Worm (Caenorhabditis elegans) whole organism, late embryonic: ENCODE measurements around the gene srh-257.

Experiments used
- C38D4.7 ChIP-seq: fragments of 200-800 bp; sonication (Bioruptor generic); optimal IDR thresholded peaks from 2 replicates; lab custom pipeline; 2018; ENCODE audit warnings: mild to moderate bottlenecking, missing genetic modification characterization, moderate library complexity, missing compliant biosample characterization
- F13H6.1 ChIP-seq: sonication (generic microtip); optimal IDR thresholded peaks from 2 replicates; lab custom pipeline; 2016; ENCODE audit warnings: missing genetic modification characterization, missing compliant biosample characterization
- K02D7.2 ChIP-seq: sonication (generic microtip); optimal IDR thresholded peaks from 2 replicates; lab custom pipeline; 2017; ENCODE audit warnings: mild to moderate bottlenecking, missing genetic modification characterization, missing compliant biosample characterization
- T23F11.4 ChIP-seq: fragments of 200-800 bp; sonication (Bioruptor generic); optimal IDR thresholded peaks from 2 replicates; lab custom pipeline; 2018; ENCODE audit warnings: mild to moderate bottlenecking, missing genetic modification characterization, missing compliant biosample characterization
- Y22D7AL.16 ChIP-seq: sonication (generic microtip); optimal IDR thresholded peaks from 2 replicates; lab custom pipeline; 2016; ENCODE audit warnings: missing genetic modification characterization, missing compliant biosample characterization
- ahr-1 ChIP-seq: sonication (generic microtip); optimal IDR thresholded peaks from 2 replicates; lab custom pipeline; 2016; ENCODE audit warnings: missing genetic modification characterization, missing compliant biosample characterization
- ama-1 ChIP-seq: fragments of 150-350 bp; optimal IDR thresholded peaks from 2 replicates; lab custom pipeline; 2014
- ceh-14 ChIP-seq: sonication (generic microtip); optimal IDR thresholded peaks from 2 replicates; lab custom pipeline; 2016; ENCODE audit warnings: missing genotype, missing genetic modification characterization, missing compliant biosample characterization
- ceh-19 ChIP-seq: fragments of 200-800 bp; sonication (Bioruptor generic); optimal IDR thresholded peaks from 2 replicates; lab custom pipeline; 2018; ENCODE audit warnings: mild to moderate bottlenecking, missing genetic modification characterization, missing compliant biosample characterization
- ceh-2 ChIP-seq: sonication (generic microtip); optimal IDR thresholded peaks from 2 replicates; lab custom pipeline; 2016; ENCODE audit warnings: missing genotype, missing genetic modification characterization, missing compliant biosample characterization
- ceh-22 ChIP-seq: sonication (generic microtip); optimal IDR thresholded peaks from 2 replicates; lab custom pipeline; 2017; ENCODE audit warnings: missing biosample characterization, missing genetic modification characterization
- ceh-24 ChIP-seq: sonication (generic microtip); optimal IDR thresholded peaks from 2 replicates; lab custom pipeline; 2016; ENCODE audit warnings: mild to moderate bottlenecking, missing genetic modification characterization, missing compliant biosample characterization
- ceh-31 ChIP-seq: sonication (generic microtip); optimal IDR thresholded peaks from 2 replicates; lab custom pipeline; 2016; ENCODE audit warnings: missing genetic modification characterization, missing compliant biosample characterization
- ceh-45 ChIP-seq: fragments of 200-800 bp; sonication (Bioruptor generic); IDR thresholded peaks from 2 replicates; pipeline ENCODE4 v1.3.6; 2022; ENCODE audit warnings: missing genetic modification reagents, missing genetic modification characterization, missing compliant biosample characterization
- ceh-9 ChIP-seq: sonication (generic microtip); optimal IDR thresholded peaks from 2 replicates; lab custom pipeline; 2016; ENCODE audit warnings: mild to moderate bottlenecking, missing genetic modification characterization, inconsistent platforms, missing compliant biosample characterization
- che-1 ChIP-seq: sonication (generic microtip); optimal IDR thresholded peaks from 2 replicates; lab custom pipeline; 2016; ENCODE audit warnings: mild to moderate bottlenecking, missing genetic modification characterization, missing compliant biosample characterization
- dmd-4 ChIP-seq: sonication (generic microtip); optimal IDR thresholded peaks from 2 replicates; lab custom pipeline; 2016; ENCODE audit warnings: borderline replicate concordance, missing genetic modification characterization, missing compliant biosample characterization
- dve-1 ChIP-seq: sonication (generic microtip); optimal IDR thresholded peaks from 2 replicates; lab custom pipeline; 2017; ENCODE audit warnings: antibody characterized with exemption, mild to moderate bottlenecking, missing genetic modification characterization, missing compliant biosample characterization
- elt-2 ChIP-seq: sonication (generic microtip); optimal IDR thresholded peaks from 2 replicates; lab custom pipeline; 2016; ENCODE audit warnings: missing genetic modification reagents, missing genetic modification characterization, missing compliant biosample characterization
- elt-4 ChIP-seq: sonication (generic microtip); optimal IDR thresholded peaks from 2 replicates; lab custom pipeline; 2016; ENCODE audit warnings: missing genetic modification characterization, missing compliant biosample characterization
- eyg-1 ChIP-seq: sonication (generic microtip); optimal IDR thresholded peaks from 2 replicates; lab custom pipeline; 2016; ENCODE audit warnings: missing genotype, missing genetic modification characterization, missing compliant biosample characterization
- hlh-13 ChIP-seq: fragments of 200-800 bp; sonication (Bioruptor generic); optimal IDR thresholded peaks from 2 replicates; lab custom pipeline; 2018; ENCODE audit warnings: mild to moderate bottlenecking, missing genetic modification characterization, missing compliant biosample characterization
- lin-11 ChIP-seq: fragments of 200-800 bp; sonication (Bioruptor generic); optimal IDR thresholded peaks from 2 replicates; lab custom pipeline; 2018; ENCODE audit warnings: mild to moderate bottlenecking, missing genetic modification characterization, missing compliant biosample characterization
- madf-2 ChIP-seq: sonication (generic microtip); optimal IDR thresholded peaks from 2 replicates; lab custom pipeline; 2017; ENCODE audit warnings: missing genetic modification characterization, missing compliant biosample characterization
- mec-3 ChIP-seq: sonication (generic microtip); optimal IDR thresholded peaks from 2 replicates; lab custom pipeline; 2016; ENCODE audit warnings: borderline replicate concordance, missing genetic modification characterization, missing compliant biosample characterization
- nfya-1 ChIP-seq: sonication (generic microtip); optimal IDR thresholded peaks from 2 replicates; lab custom pipeline; 2017; ENCODE audit warnings: missing genetic modification characterization, mild to moderate bottlenecking, missing compliant biosample characterization, antibody characterized with exemption, moderate library complexity
- nhr-11 ChIP-seq: fragments of 150-350 bp; optimal IDR thresholded peaks from 2 replicates; lab custom pipeline; 2014; ENCODE audit warnings: missing biosample characterization, missing genetic modification characterization
- nhr-232 ChIP-seq: sonication (generic microtip); optimal IDR thresholded peaks from 2 replicates; lab custom pipeline; 2016; ENCODE audit warnings: missing genetic modification characterization, missing compliant biosample characterization
- npax-4 ChIP-seq: sonication (generic microtip); optimal IDR thresholded peaks from 2 replicates; lab custom pipeline; 2016; ENCODE audit warnings: missing genetic modification characterization, missing compliant biosample characterization
- odd-2 ChIP-seq: sonication (generic microtip); optimal IDR thresholded peaks from 2 replicates; lab custom pipeline; 2017; ENCODE audit warnings: antibody characterized with exemption, mild to moderate bottlenecking, missing genetic modification characterization, missing compliant biosample characterization
- pag-3 ChIP-seq: sonication (generic microtip); optimal IDR thresholded peaks from 2 replicates; lab custom pipeline; 2016; ENCODE audit warnings: missing compliant biosample characterization, missing genetic modification characterization, borderline replicate concordance
- pat-9 ChIP-seq: fragments of 200-800 bp; sonication (Bioruptor generic); optimal IDR thresholded peaks from 2 replicates; lab custom pipeline; 2018; ENCODE audit warnings: mild to moderate bottlenecking, missing genetic modification characterization, moderate library complexity, missing compliant biosample characterization
- pax-1 ChIP-seq: fragments of 150-350 bp; optimal IDR thresholded peaks from 2 replicates; lab custom pipeline; 2014; ENCODE audit warnings: missing biosample characterization, missing genetic modification characterization
- pha-2 ChIP-seq: sonication (generic microtip); optimal IDR thresholded peaks from 2 replicates; lab custom pipeline; 2017; ENCODE audit warnings: mild to moderate bottlenecking, missing genetic modification characterization, missing compliant biosample characterization
- pha-4 ChIP-seq: fragments of 150-350 bp; optimal IDR thresholded peaks from 2 replicates; lab custom pipeline; 2018; ENCODE audit warnings: missing biosample characterization, missing genetic modification reagents, missing genetic modification characterization
- rnt-1 ChIP-seq: sonication (generic microtip); optimal IDR thresholded peaks from 2 replicates; lab custom pipeline; 2016; ENCODE audit warnings: missing genetic modification characterization, missing compliant biosample characterization
- sox-4 ChIP-seq: sonication (generic microtip); optimal IDR thresholded peaks from 2 replicates; lab custom pipeline; 2017; ENCODE audit warnings: mild to moderate bottlenecking, missing genetic modification characterization, inconsistent platforms, missing compliant biosample characterization
- syd-9 ChIP-seq: sonication (generic microtip); optimal IDR thresholded peaks from 2 replicates; lab custom pipeline; 2016; ENCODE audit warnings: mild to moderate bottlenecking, missing genetic modification characterization, moderate library complexity, missing compliant biosample characterization
- tbx-7 ChIP-seq: sonication (generic microtip); optimal IDR thresholded peaks from 2 replicates; lab custom pipeline; 2016; ENCODE audit warnings: missing genotype, missing genetic modification characterization, missing compliant biosample characterization
- ttx-3 ChIP-seq: sonication (generic microtip); optimal IDR thresholded peaks from 2 replicates; lab custom pipeline; 2016; ENCODE audit warnings: missing genetic modification reagents, missing genetic modification characterization, missing compliant biosample characterization
- unc-3 ChIP-seq, 2 experiments: fragments of 200-800 bp in 1 of 2; sonication (Bioruptor generic) in 1 of 2; sonication (generic microtip) in 1 of 2; conservative IDR thresholded peaks in 1 of 2; optimal IDR thresholded peaks in 1 of 2; 2 replicates each; pipeline versions ENCODE4 v1.3.6 to Lab custom; 2016 to 2022; ENCODE audit warnings: missing compliant biosample characterization in 2 of 2, missing genetic modification characterization in 2 of 2, missing genetic modification reagents in 1 of 2
- unc-42 ChIP-seq: sonication (generic microtip); optimal IDR thresholded peaks from 2 replicates; lab custom pipeline; 2016; ENCODE audit warnings: missing genotype, missing genetic modification characterization, missing compliant biosample characterization
- unc-55 ChIP-seq: sonication (generic microtip); optimal IDR thresholded peaks from 2 replicates; lab custom pipeline; 2017; ENCODE audit warnings: missing biosample characterization, missing genetic modification reagents, missing genetic modification characterization

The srh-257 gene

ce11 chrV:15413847-15414246 is 6.8 kb downstream of the srh-257 start, which contains the start of gene srh-264:
Gene srh-264 (plus strand): TSS chrV:15414147.
- no peak for TF ChIP-seq nhr-11 (tag; lab: Kevin White, UChicago)
- TF ChIP-seq pag-3 (tag; lab: Kevin White, UChicago): no peak
- TF ChIP-seq madf-2 (tag; lab: Kevin White, UChicago): no peak
- no peak for TF ChIP-seq ttx-3 (tag; lab: Kevin White, UChicago)
- no peak for TF ChIP-seq nhr-232 (tag; lab: Kevin White, UChicago)
- TF ChIP-seq unc-3 (GFP tag; conservative IDR thresholded peaks at IDR 0.05; lab: Robert Waterston, UW): no peak
- no peak for TF ChIP-seq unc-3 (tag; optimal IDR thresholded peaks at IDR 0.05; lab: Kevin White, UChicago)
- no peak for TF ChIP-seq dve-1 (tag; lab: Kevin White, UChicago)
- TF ChIP-seq rnt-1 (tag; lab: Kevin White, UChicago): no peak
- no peak for TF ChIP-seq tbx-7 (tag; lab: Kevin White, UChicago)
- TF ChIP-seq ceh-45: no peak
- no peak for TF ChIP-seq nfya-1 (tag; lab: Kevin White, UChicago)
- no peak for TF ChIP-seq F13H6.1 (tag; lab: Kevin White, UChicago)
- TF ChIP-seq unc-55: no peak
- TF ChIP-seq ceh-24: no peak
- no peak for TF ChIP-seq T23F11.4 (GFP tag; lab: Kevin White, UChicago)
- no peak for TF ChIP-seq mec-3 (tag; lab: Kevin White, UChicago)
- TF ChIP-seq pat-9: no peak
- TF ChIP-seq ceh-14: no peak
- no peak for TF ChIP-seq pax-1 (tag; lab: Kevin White, UChicago)
- no peak for TF ChIP-seq C38D4.7 (GFP tag; lab: Kevin White, UChicago)

DNA sequence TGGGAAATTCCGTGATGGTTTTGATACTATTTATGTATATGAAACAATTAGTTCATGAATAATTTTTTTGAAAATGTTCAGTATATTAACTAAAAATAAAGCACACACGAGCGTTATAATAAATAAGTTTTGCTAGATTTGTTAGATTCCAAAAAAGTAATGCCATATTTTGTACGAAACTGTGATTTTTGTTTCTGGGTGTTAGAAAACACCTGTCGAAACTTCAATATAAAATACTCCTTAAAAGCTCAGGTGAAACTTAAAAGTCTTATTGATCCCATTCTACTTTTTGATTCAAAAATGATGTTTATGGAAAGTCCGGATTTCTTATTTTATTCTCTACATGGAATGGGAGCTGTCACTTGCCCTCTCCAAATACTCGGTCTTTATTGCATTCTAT is 8.9 kb downstream of the srh-257 start, which contains the start of gene srh-265:
Gene srh-265, plus strand, starts transcription at position 301 of the 400 bp plus-strand sequence.
- TF ChIP-seq unc-42 (tag; lab: Kevin White, UChicago) (no peak), C38D4.7 (GFP tag; lab: Kevin White, UChicago) (no peak), nhr-232 (tag; lab: Kevin White, UChicago) (no peak), lin-11 (tag; lab: Kevin White, UChicago) (no peak), pax-1 (tag; lab: Kevin White, UChicago) (no peak), ama-1 (no peak)

DNA sequence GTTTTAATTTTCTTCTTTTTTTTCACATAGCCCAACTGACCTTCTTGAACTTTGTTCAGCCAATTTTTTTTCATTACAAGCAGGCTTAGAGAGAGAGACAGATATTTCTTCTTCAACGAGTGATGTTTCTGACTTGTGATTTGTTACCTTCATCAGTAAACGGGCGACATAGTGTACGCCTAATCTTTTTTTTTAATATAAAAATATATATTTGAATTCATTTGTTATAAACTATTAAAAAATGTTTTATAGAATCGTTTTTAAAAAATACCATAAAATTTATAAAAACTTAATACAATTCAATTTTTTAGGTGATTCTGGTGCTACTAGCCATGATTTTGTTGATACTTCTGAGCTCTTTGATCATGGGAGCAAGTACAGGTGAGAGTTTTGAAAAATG is 10.8 kb downstream of the srh-257 start, which contains the start of gene T06E6.10:
Gene T06E6.10, plus strand, starts transcription at position 301 of the 400 bp plus-strand sequence.
- TF ChIP-seq ceh-2 (no peak), odd-2 (tag; lab: Kevin White, UChicago) (no peak), dmd-4 (tag; lab: Kevin White, UChicago) (no peak), unc-3 (GFP tag; conservative IDR thresholded peaks at IDR 0.05; lab: Robert Waterston, UW) (no peak), unc-3 (tag; optimal IDR thresholded peaks at IDR 0.05; lab: Kevin White, UChicago) (no peak), syd-9 (tag; lab: Kevin White, UChicago) (no peak), pat-9 (no peak), nhr-232 (tag; lab: Kevin White, UChicago) (no peak), hlh-13 (GFP tag; lab: Kevin White, UChicago) (no peak), lin-11 (tag; lab: Kevin White, UChicago) (no peak), eyg-1 (no peak), ceh-19 (GFP tag; lab: Kevin White, UChicago) (no peak), C38D4.7 (GFP tag; lab: Kevin White, UChicago) (no peak), mec-3 (tag; lab: Kevin White, UChicago) (no peak)
- TF ChIP-seq, all 69 proteins: peak for 0

- TF ChIP-seq ceh-31 (tag; lab: Kevin White, UChicago) (no peak), elt-4 (tag; lab: Kevin White, UChicago) (no peak), ceh-22 (tag; lab: Kevin White, UChicago) (no peak), pha-4 (tag; lab: Kevin White, UChicago) (no peak), rnt-1 (tag; lab: Kevin White, UChicago) (no peak), pha-2 (no peak), ceh-45 (no peak), ama-1 (no peak), K02D7.2 (no peak), ceh-2 (no peak), Y22D7AL.16 (tag; lab: Kevin White, UChicago) (no peak), npax-4 (tag; lab: Kevin White, UChicago) (no peak), ceh-9 (tag; lab: Kevin White, UChicago) (no peak), ahr-1 (tag; lab: Kevin White, UChicago) (no peak), elt-2 (tag; lab: Kevin White, UChicago) (no peak), sox-4 (tag; lab: Kevin White, UChicago) (no peak), unc-3 (GFP tag; conservative IDR thresholded peaks at IDR 0.05; lab: Robert Waterston, UW) (no peak), unc-3 (tag; optimal IDR thresholded peaks at IDR 0.05; lab: Kevin White, UChicago) (no peak), unc-55 (no peak), che-1 (tag; lab: Kevin White, UChicago) (no peak)
Observed at ce11 chrV:15423601-15424000, 16.6 kb downstream of the srh-257 start, which contains the start of gene fbxa-104. Gene fbxa-104 (minus strand): TSS chrV:15423683.
